Fruit fly (Drosophila melanogaster): ENCODE data around the gene CG5399.

DNA sequence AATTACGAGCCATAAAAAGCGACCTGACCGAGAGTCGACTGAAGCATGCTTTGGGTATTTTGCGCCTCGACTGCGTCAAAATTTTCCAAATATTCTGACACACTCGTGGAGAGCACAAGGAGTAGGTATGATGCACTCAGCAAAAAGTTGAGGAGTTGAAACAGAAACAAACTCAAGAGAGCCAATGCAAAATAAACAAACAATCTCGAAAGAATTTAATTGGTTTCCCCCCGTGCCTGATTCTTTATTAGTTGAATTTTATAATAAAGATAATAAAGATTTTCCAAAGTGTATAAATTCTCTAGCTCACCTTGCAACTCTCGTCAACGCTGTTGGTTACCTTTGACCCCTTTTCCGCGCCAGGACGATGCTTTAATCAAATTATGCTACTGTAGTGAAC is 39.6 kb upstream of the CG5399 start:
- TF ChIP-seq pan (optimal IDR thresholded peaks at IDR 0.05) (no peak), CG8478 (optimal IDR thresholded peaks at IDR 0.05) (no peak), EcR (GFP tag; optimal IDR thresholded peaks at IDR 0.05) (no peak), usp (GFP tag; optimal IDR thresholded peaks at IDR 0.05) (no peak), psq (optimal IDR thresholded peaks at IDR 0.05) (no peak), Dll (optimal IDR thresholded peaks at IDR 0.05) (no peak)

Data from whole organism.